Fruit fly (Drosophila melanogaster) whole organism, embryonic: ENCODE data around the gene CG14655.

ENCODE experiments used
- CG10321 ChIP-seq: fragments of 200-800 bp; sonication (Bioruptor generic); IDR thresholded peaks from 2 replicates; pipeline ENCODE4 v1.3.6; 2022; ENCODE audit warnings: missing biosample characterization, missing genetic modification characterization
- CG10979 ChIP-seq: fragments of 200-800 bp; sonication (Bioruptor generic); optimal IDR thresholded peaks from 2 replicates; lab custom pipeline; 2018; ENCODE audit warnings: missing biosample characterization, mild to moderate bottlenecking, missing genetic modification characterization, moderate library complexity
- CG12155 ChIP-seq: fragments of 200-800 bp; sonication (Bioruptor generic); optimal IDR thresholded peaks from 3 replicates; lab custom pipeline; 2016; ENCODE audit warnings: missing biosample characterization, missing genetic modification characterization
- CG12236 ChIP-seq: fragments of 200-800 bp; sonication (Bioruptor generic); optimal IDR thresholded peaks from 2 replicates; lab custom pipeline; 2016; ENCODE audit warnings: missing biosample characterization, missing genetic modification characterization
- CG13296 ChIP-seq: fragments of 200-800 bp; sonication (Bioruptor generic); optimal IDR thresholded peaks from 3 replicates; lab custom pipeline; 2018; ENCODE audit warnings: missing biosample characterization, mild to moderate bottlenecking, missing genetic modification characterization
- CG14667 ChIP-seq: fragments of 200-800 bp; sonication (Bioruptor generic); IDR thresholded peaks from 2 replicates; pipeline ENCODE4 v1.3.6; 2022; ENCODE audit warnings: missing biosample characterization, missing genetic modification characterization
- CG17361 ChIP-seq: fragments of 200-800 bp; sonication (Bioruptor generic); IDR thresholded peaks from 3 replicates; pipeline ENCODE4 v1.3.6; 2022; ENCODE audit warnings: missing biosample characterization, missing genetic modification characterization
- CG1832 ChIP-seq: fragments of 200-800 bp; sonication (Bioruptor generic); optimal IDR thresholded peaks from 2 replicates; lab custom pipeline; 2017; ENCODE audit warnings: missing biosample characterization, mild to moderate bottlenecking, missing genetic modification characterization, inconsistent platforms
- CG2202 ChIP-seq: fragments of 200-800 bp; sonication (Bioruptor generic); optimal IDR thresholded peaks from 2 replicates; lab custom pipeline; 2018; ENCODE audit warnings: missing biosample characterization, mild to moderate bottlenecking, missing genetic modification characterization
- CG2712 ChIP-seq: fragments of 200-800 bp; optimal IDR thresholded peaks from 3 replicates; lab custom pipeline; 2019; ENCODE audit warnings: missing biosample characterization, mild to moderate bottlenecking, missing genetic modification characterization, moderate library complexity
- CG31224 ChIP-seq: fragments of 200-800 bp; sonication (Bioruptor generic); IDR thresholded peaks from 2 replicates; pipeline ENCODE4 v1.3.6; 2022; ENCODE audit warnings: missing biosample characterization, missing genetic modification characterization
- CG4404 ChIP-seq: fragments of 200-800 bp; sonication (Bioruptor generic); IDR thresholded peaks from 2 replicates; pipeline ENCODE4 v1.3.6; 2022; ENCODE audit warnings: missing biosample characterization, missing genetic modification characterization
- CG6791 ChIP-seq: fragments of 200-800 bp; sonication (Bioruptor generic); IDR thresholded peaks from 3 replicates; pipeline ENCODE4 v1.3.6; 2022; ENCODE audit warnings: missing biosample characterization, missing genetic modification characterization; ENCODE audit not compliant: partially characterized antibody
- CG7556 ChIP-seq: fragments of 200-800 bp; sonication (Bioruptor generic); optimal IDR thresholded peaks from 2 replicates; lab custom pipeline; 2017; ENCODE audit warnings: missing biosample characterization, mild to moderate bottlenecking, missing genetic modification characterization
- CG7928 ChIP-seq: fragments of 200-800 bp; sonication (Bioruptor generic); optimal IDR thresholded peaks from 2 replicates; lab custom pipeline; 2017; ENCODE audit warnings: missing biosample characterization, mild to moderate bottlenecking, missing genetic modification characterization
- CG7987 ChIP-seq: fragments of 200-800 bp; sonication (Bioruptor generic); optimal IDR thresholded peaks from 2 replicates; lab custom pipeline; 2018; ENCODE audit warnings: missing biosample characterization, mild to moderate bottlenecking, missing genetic modification characterization, moderate library complexity
- CG8359 ChIP-seq: fragments of 200-800 bp; sonication (Bioruptor generic); optimal IDR thresholded peaks from 2 replicates; lab custom pipeline; 2017; ENCODE audit warnings: missing biosample characterization, mild to moderate bottlenecking, missing genetic modification characterization, borderline replicate concordance
- CG8388 ChIP-seq: fragments of 200-800 bp; sonication (Bioruptor generic); optimal IDR thresholded peaks from 2 replicates; lab custom pipeline; 2019; ENCODE audit warnings: missing biosample characterization, mild to moderate bottlenecking, missing genetic modification characterization, moderate library complexity
- Camta ChIP-seq: fragments of 200-800 bp; sonication (Bioruptor generic); optimal IDR thresholded peaks from 2 replicates; lab custom pipeline; 2016; ENCODE audit warnings: missing biosample characterization, missing genetic modification characterization
- Dfd ChIP-seq, 2 experiments: fragments of >200 bp; optimal IDR thresholded peaks; 2 replicates each; lab custom pipeline; 2017; ENCODE audit warnings: missing biosample characterization in 2 of 2, missing genetic modification characterization in 2 of 2
- Dip2 ChIP-seq: fragments of 200-800 bp; sonication (Bioruptor generic); IDR thresholded peaks from 2 replicates; pipeline ENCODE4 v1.3.6; 2022; ENCODE audit warnings: missing biosample characterization, missing genetic modification characterization
- E2f1 ChIP-seq: fragments of 200-800 bp; sonication (Bioruptor generic); IDR thresholded peaks from 2 replicates; pipeline ENCODE4 v1.3.6; 2022; ENCODE audit warnings: missing biosample characterization, missing genetic modification characterization
- ERR ChIP-seq: fragments of 200-800 bp; sonication (Bioruptor generic); optimal IDR thresholded peaks from 2 replicates; lab custom pipeline; 2016; ENCODE audit warnings: missing biosample characterization, missing genetic modification characterization
- Fer3 ChIP-seq: fragments of 200-800 bp; sonication (Bioruptor generic); optimal IDR thresholded peaks from 2 replicates; lab custom pipeline; 2018; ENCODE audit warnings: missing biosample characterization, mild to moderate bottlenecking, missing genetic modification characterization, moderate library complexity
- H2.0 ChIP-seq: fragments of 200-800 bp; sonication (Bioruptor generic); IDR thresholded peaks from 2 replicates; pipeline ENCODE4 v1.3.6; 2022; ENCODE audit warnings: missing biosample characterization, missing genetic modification characterization
- HLH3B ChIP-seq: fragments of 200-800 bp; sonication (Bioruptor generic); IDR thresholded peaks from 2 replicates; pipeline ENCODE4 v1.3.6; 2022; ENCODE audit warnings: missing biosample characterization, missing genetic modification characterization
- MESR4 ChIP-seq: fragments of 200-800 bp; sonication (Bioruptor generic); optimal IDR thresholded peaks from 2 replicates; lab custom pipeline; 2018; ENCODE audit warnings: missing biosample characterization, mild to moderate bottlenecking, missing genetic modification characterization, moderate library complexity
- Med ChIP-seq: fragments of 200-800 bp; sonication (Bioruptor generic); peaks from one replicate; lab custom pipeline; 2016; ENCODE audit warnings: missing biosample characterization, missing genetic modification characterization, mild to moderate bottlenecking, inconsistent platforms, moderate library complexity
- NC2β ChIP-seq: fragments of 200-800 bp; sonication (Bioruptor generic); optimal IDR thresholded peaks from 2 replicates; lab custom pipeline; 2016; ENCODE audit warnings: missing biosample characterization, missing genetic modification characterization
- Six4 ChIP-seq: fragments of 200-800 bp; sonication (Bioruptor generic); optimal IDR thresholded peaks from 2 replicates; lab custom pipeline; 2016; ENCODE audit warnings: missing biosample characterization, missing genetic modification characterization
- Xrp1 ChIP-seq: fragments of 200-800 bp; sonication (Bioruptor generic); IDR thresholded peaks from 2 replicates; pipeline ENCODE4 v1.3.6; 2022; ENCODE audit warnings: missing biosample characterization, missing genetic modification characterization
- dati ChIP-seq: fragments of 200-800 bp; sonication (Bioruptor generic); IDR thresholded peaks from 2 replicates; pipeline ENCODE4 v1.3.6; 2022; ENCODE audit warnings: missing biosample characterization, missing genetic modification characterization
- ewg ChIP-seq: fragments of 200-800 bp; sonication (Bioruptor generic); optimal IDR thresholded peaks from 3 replicates; lab custom pipeline; 2017; ENCODE audit warnings: mild to moderate bottlenecking, missing biosample characterization, missing genetic modification reagents, missing genetic modification characterization
- eyg ChIP-seq: fragments of 200-800 bp; sonication (Bioruptor generic); optimal IDR thresholded peaks from 3 replicates; lab custom pipeline; 2016; ENCODE audit warnings: missing biosample characterization, missing genetic modification characterization
- fd102C ChIP-seq: fragments of 200-800 bp; sonication (Bioruptor generic); optimal IDR thresholded peaks from 2 replicates; lab custom pipeline; 2018; ENCODE audit warnings: missing biosample characterization, mild to moderate bottlenecking, missing genetic modification characterization, moderate library complexity
- ftz-f1 ChIP-seq: fragments of 200-800 bp; sonication (Bioruptor generic); optimal IDR thresholded peaks from 2 replicates; lab custom pipeline; 2016; ENCODE audit warnings: missing biosample characterization, missing genetic modification characterization
- gcm ChIP-seq: fragments of 200-800 bp; sonication (Bioruptor generic); optimal IDR thresholded peaks from 2 replicates; lab custom pipeline; 2019; ENCODE audit warnings: missing biosample characterization, mild to moderate bottlenecking, missing genetic modification characterization, moderate library complexity
- ham ChIP-seq: fragments of 200-800 bp; sonication (Bioruptor generic); IDR thresholded peaks from 2 replicates; pipeline ENCODE4 v1.3.6; 2022; ENCODE audit warnings: missing biosample characterization, missing genetic modification characterization
- jigr1 ChIP-seq: fragments of 200-800 bp; sonication (Bioruptor generic); IDR thresholded peaks from 3 replicates; pipeline ENCODE4 v1.3.6; 2022; ENCODE audit warnings: missing biosample characterization, missing genetic modification characterization
- lab ChIP-seq: fragments of 200-800 bp; sonication (Bioruptor generic); optimal IDR thresholded peaks from 3 replicates; lab custom pipeline; 2017; ENCODE audit warnings: missing biosample characterization, missing genetic modification characterization, mild to moderate bottlenecking, moderate library complexity, missing genetic modification reagents
- lbe ChIP-seq: fragments of 200-800 bp; sonication (Bioruptor generic); optimal IDR thresholded peaks from 2 replicates; lab custom pipeline; 2016; ENCODE audit warnings: missing biosample characterization, mild to moderate bottlenecking, missing genetic modification characterization
- lmd ChIP-seq: fragments of 200-800 bp; sonication (Bioruptor generic); IDR thresholded peaks from 2 replicates; pipeline ENCODE4 v1.3.6; 2022; ENCODE audit warnings: missing biosample characterization, missing genetic modification characterization
- mam ChIP-seq: fragments of 200-800 bp; sonication (Bioruptor generic); optimal IDR thresholded peaks from 3 replicates; lab custom pipeline; 2016; ENCODE audit warnings: missing biosample characterization, missing genetic modification characterization
- shn ChIP-seq: fragments of 200-800 bp; sonication (Bioruptor generic); optimal IDR thresholded peaks from 3 replicates; lab custom pipeline; 2016; ENCODE audit warnings: missing biosample characterization, missing genetic modification characterization
- sqz ChIP-seq: fragments of 200-800 bp; sonication (Bioruptor generic); optimal IDR thresholded peaks from 3 replicates; lab custom pipeline; 2018; ENCODE audit warnings: missing biosample characterization, mild to moderate bottlenecking, missing genetic modification characterization
- ttk ChIP-seq: fragments of 200-800 bp; sonication (Bioruptor generic); IDR thresholded peaks from 2 replicates; pipeline ENCODE4 v2.1.2; 2022; ENCODE audit warnings: missing biosample characterization, missing genetic modification characterization
- unpg ChIP-seq: fragments of 200-800 bp; sonication (Bioruptor generic); optimal IDR thresholded peaks from 3 replicates; lab custom pipeline; 2018; ENCODE audit warnings: missing biosample characterization, mild to moderate bottlenecking, missing genetic modification characterization, moderate library complexity
- vfl ChIP-seq: fragments of 200-800 bp; sonication (Bioruptor generic); optimal IDR thresholded peaks from 2 replicates; lab custom pipeline; 2016; ENCODE audit warnings: missing biosample characterization, missing genetic modification characterization
- wdn ChIP-seq: fragments of 200-800 bp; sonication (Bioruptor generic); IDR thresholded peaks from 2 replicates; pipeline ENCODE4 v1.3.6; 2022; ENCODE audit warnings: missing biosample characterization, missing genetic modification characterization
- z ChIP-seq: fragments of 200-800 bp; sonication (Bioruptor generic); IDR thresholded peaks from 3 replicates; pipeline ENCODE4 v1.3.6; 2022; ENCODE audit warnings: missing biosample characterization, missing genetic modification characterization
- zen2 ChIP-seq: fragments of 200-800 bp; sonication (Bioruptor generic); IDR thresholded peaks from 3 replicates; pipeline ENCODE4 v1.3.6; 2022; ENCODE audit warnings: missing biosample characterization, missing genetic modification characterization; ENCODE audit not compliant: partially characterized antibody
- zfh2 ChIP-seq: fragments of 200-800 bp; sonication (Bioruptor generic); optimal IDR thresholded peaks from 2 replicates; lab custom pipeline; 2016; ENCODE audit warnings: missing biosample characterization, missing genetic modification characterization

The CG14655 gene

dm6 chr3R:4806318-4806757 lies 26.2 kb upstream of the CG14655 start (continued):
- TF ChIP-seq CG1832 (GFP tag; lab: Kevin White, UChicago): no peak
- TF ChIP-seq CG14667 (GFP tag; lab: Robert Waterston, UW): no peak
- peak; percentile 6 for TF ChIP-seq MESR4 (GFP tag; lab: Kevin White, UChicago)
- TF ChIP-seq CG6791 (GFP tag; lab: Robert Waterston, UW): no peak
- no peak for TF ChIP-seq lmd
- no peak for TF ChIP-seq jigr1
- TF ChIP-seq CG7928 (GFP tag; lab: Kevin White, UChicago): no peak
- TF ChIP-seq lab: peak; percentile 88
- peak; percentile 33 for TF ChIP-seq ftz-f1 (GFP tag; lab: Kevin White, UChicago)
- no peak for TF ChIP-seq H2.0 (GFP tag; lab: Robert Waterston, UW)
- peak; percentile 98 for TF ChIP-seq z
- TF ChIP-seq CG12155: peak; percentile 1
- peak; percentile 80 for TF ChIP-seq fd102C (GFP tag; lab: Kevin White, UChicago)
- TF ChIP-seq CG10979 (tag; lab: Kevin White, UChicago): peak; percentile 12
- peak; percentile 49 for TF ChIP-seq CG8359 (GFP tag; lab: Kevin White, UChicago)
- TF ChIP-seq Six4 (GFP tag; lab: Kevin White, UChicago): no peak
- no peak for TF ChIP-seq ttk (GFP tag; lab: Robert Waterston, UW)
- TF ChIP-seq Med (GFP tag; lab: Kevin White, UChicago): peak; percentile 96
- peak; percentile 59 for TF ChIP-seq Fer3 (tag; lab: Kevin White, UChicago)
- peak; percentile 85 for TF ChIP-seq CG7987 (GFP tag; lab: Kevin White, UChicago)
- no peak for TF ChIP-seq CG4404 (GFP tag; lab: Robert Waterston, UW)
- TF ChIP-seq CG31224: no peak
- peak; percentile 63 for TF ChIP-seq unpg (GFP tag; lab: Kevin White, UChicago)
- TF ChIP-seq vfl: peak; percentile 7
- TF ChIP-seq zfh2: no peak
- TF ChIP-seq CG12236 (GFP tag; lab: Kevin White, UChicago): peak; percentile 39
- TF ChIP-seq CG10321 (GFP tag; lab: Robert Waterston, UW): 0 out of 2 replicates have a peak, but pooled peaks have one; percentile 4
- peak; percentile 35 for TF ChIP-seq CG8388
- peak; percentile 72 for TF ChIP-seq CG2202 (tag; lab: Kevin White, UChicago)
- TF ChIP-seq E2f1 (GFP tag; lab: Robert Waterston, UW): no peak
- no peak for TF ChIP-seq Dip2 (GFP tag; lab: Robert Waterston, UW)
- no peak for TF ChIP-seq Dfd (GFP tag; optimal IDR thresholded peaks at IDR 0.05; lab: Kevin White, UChicago)
- TF ChIP-seq lbe (GFP tag; lab: Kevin White, UChicago): peak; percentile 38
- TF ChIP-seq shn: peak; percentile 62
- peak; percentile 39; the same call in 1 of the 2 replicates for TF ChIP-seq HLH3B (GFP tag; lab: Robert Waterston, UW)
- TF ChIP-seq CG2712 (tag; lab: Kevin White, UChicago): peak; percentile 27
- TF ChIP-seq ham (GFP tag; lab: Robert Waterston, UW): no peak
- TF ChIP-seq Xrp1 (GFP tag; lab: Robert Waterston, UW): peak; percentile 54
- TF ChIP-seq dati (GFP tag; lab: Robert Waterston, UW): no peak
- TF ChIP-seq gcm (GFP tag; lab: Kevin White, UChicago): peak; percentile 70
- TF ChIP-seq CG13296 (GFP tag; lab: Kevin White, UChicago): peak; percentile 83
- peak; percentile 60 for TF ChIP-seq NC2β
- peak; percentile 55 for TF ChIP-seq CG7556
- 0 out of 3 replicates have a peak, but pooled peaks have one; percentile 27 for TF ChIP-seq CG17361 (GFP tag; lab: Robert Waterston, UW)
- peak; percentile 72 for TF ChIP-seq Camta (GFP tag; lab: Kevin White, UChicago)
- TF ChIP-seq mam: no peak
- TF ChIP-seq eyg (GFP tag; lab: Kevin White, UChicago): peak; percentile 41
- no peak for TF ChIP-seq ERR (GFP tag; lab: Kevin White, UChicago)
- TF ChIP-seq zen2 (GFP tag; lab: Robert Waterston, UW): no peak
- TF ChIP-seq ewg (GFP tag; lab: Kevin White, UChicago): peak; percentile 42
- no peak for TF ChIP-seq wdn (GFP tag; lab: Robert Waterston, UW)
- TF ChIP-seq sqz (GFP tag; lab: Kevin White, UChicago): peak; percentile 73
